Worm (Caenorhabditis elegans) whole organism, midembryonic: ENCODE data around the gene F40G9.12.

ENCODE experiments used
- T22C8.4 ChIP-seq: fragments of 200-800 bp; sonication (Bioruptor generic); IDR thresholded peaks from 2 replicates; pipeline ENCODE4 v1.3.6; 2022; ENCODE audit warnings: missing genetic modification characterization, missing compliant biosample characterization
- cog-1 ChIP-seq: sonication (generic microtip); optimal IDR thresholded peaks from 2 replicates; lab custom pipeline; 2016; ENCODE audit warnings: missing genetic modification characterization, missing compliant biosample characterization
- flt-1 ChIP-seq: fragments of 200-800 bp; sonication (Bioruptor generic); IDR thresholded peaks from 2 replicates; pipeline ENCODE4 v1.3.6; 2022; ENCODE audit warnings: missing genetic modification characterization, missing compliant biosample characterization
- klf-2 ChIP-seq: fragments of 200-800 bp; sonication (Bioruptor generic); conservative IDR thresholded peaks from 2 replicates; pipeline ENCODE4 v1.3.6; 2022; ENCODE audit warnings: missing genetic modification reagents, missing genetic modification characterization, missing compliant biosample characterization
- med-1 ChIP-seq: sonication (generic microtip); optimal IDR thresholded peaks from 2 replicates; lab custom pipeline; 2017; ENCODE audit warnings: missing genetic modification characterization, mild to moderate bottlenecking, missing compliant biosample characterization, antibody characterized with exemption, missing genetic modification reagents; ENCODE audit not compliant: insufficient read depth
- ref-1 ChIP-seq: fragments of 200-800 bp; sonication (Bioruptor generic); conservative IDR thresholded peaks from 2 replicates; pipeline ENCODE4 v1.3.6; 2022; ENCODE audit warnings: missing genetic modification reagents, missing genetic modification characterization, missing compliant biosample characterization
- tab-1 ChIP-seq: fragments of 200-800 bp; sonication (Bioruptor generic); IDR thresholded peaks from 2 replicates; pipeline ENCODE4 v1.3.6; 2022; ENCODE audit warnings: missing genetic modification characterization, missing compliant biosample characterization
- ztf-23 ChIP-seq: fragments of 200-800 bp; sonication (Bioruptor generic); IDR thresholded peaks from 2 replicates; pipeline ENCODE4 v1.3.6; 2022; ENCODE audit warnings: missing genetic modification reagents, missing genetic modification characterization, missing compliant biosample characterization
- ztf-29 ChIP-seq: fragments of 200-800 bp; sonication (Bioruptor generic); IDR thresholded peaks from 2 replicates; pipeline ENCODE4 v1.3.6; 2022; ENCODE audit warnings: missing genetic modification reagents, missing genetic modification characterization, missing compliant biosample characterization

F40G9.12 gene

ce11 chrIII:211387-211786 lies 39.7 kb downstream of the F40G9.12 start:
- TF ChIP-seq ztf-23 (GFP tag; lab: Robert Waterston, UW) (no peak), flt-1 (no peak), ztf-29 (GFP tag; lab: Robert Waterston, UW) (no peak), cog-1 (tag; lab: Kevin White, UChicago) (no peak), tab-1 (GFP tag; lab: Robert Waterston, UW) (no peak), klf-2 (GFP tag; lab: Robert Waterston, UW) (no peak), med-1 (GFP tag; lab: Kevin White, UChicago) (no peak), ref-1 (no peak), T22C8.4 (GFP tag; lab: Robert Waterston, UW) (no peak)

ce11 chrIII:220368-220767 lies 48.7 kb downstream of the F40G9.12 start:
- TF ChIP-seq ref-1 (no peak), ztf-29 (GFP tag; lab: Robert Waterston, UW) (no peak), flt-1 (no peak), tab-1 (GFP tag; lab: Robert Waterston, UW) (no peak), cog-1 (tag; lab: Kevin White, UChicago) (no peak), ztf-23 (GFP tag; lab: Robert Waterston, UW) (no peak), klf-2 (GFP tag; lab: Robert Waterston, UW) (no peak), T22C8.4 (GFP tag; lab: Robert Waterston, UW) (no peak), med-1 (GFP tag; lab: Kevin White, UChicago) (no peak)
